Fruit fly (Drosophila melanogaster): ENCODE measurements around the gene mio.

Gene mio

DNA sequence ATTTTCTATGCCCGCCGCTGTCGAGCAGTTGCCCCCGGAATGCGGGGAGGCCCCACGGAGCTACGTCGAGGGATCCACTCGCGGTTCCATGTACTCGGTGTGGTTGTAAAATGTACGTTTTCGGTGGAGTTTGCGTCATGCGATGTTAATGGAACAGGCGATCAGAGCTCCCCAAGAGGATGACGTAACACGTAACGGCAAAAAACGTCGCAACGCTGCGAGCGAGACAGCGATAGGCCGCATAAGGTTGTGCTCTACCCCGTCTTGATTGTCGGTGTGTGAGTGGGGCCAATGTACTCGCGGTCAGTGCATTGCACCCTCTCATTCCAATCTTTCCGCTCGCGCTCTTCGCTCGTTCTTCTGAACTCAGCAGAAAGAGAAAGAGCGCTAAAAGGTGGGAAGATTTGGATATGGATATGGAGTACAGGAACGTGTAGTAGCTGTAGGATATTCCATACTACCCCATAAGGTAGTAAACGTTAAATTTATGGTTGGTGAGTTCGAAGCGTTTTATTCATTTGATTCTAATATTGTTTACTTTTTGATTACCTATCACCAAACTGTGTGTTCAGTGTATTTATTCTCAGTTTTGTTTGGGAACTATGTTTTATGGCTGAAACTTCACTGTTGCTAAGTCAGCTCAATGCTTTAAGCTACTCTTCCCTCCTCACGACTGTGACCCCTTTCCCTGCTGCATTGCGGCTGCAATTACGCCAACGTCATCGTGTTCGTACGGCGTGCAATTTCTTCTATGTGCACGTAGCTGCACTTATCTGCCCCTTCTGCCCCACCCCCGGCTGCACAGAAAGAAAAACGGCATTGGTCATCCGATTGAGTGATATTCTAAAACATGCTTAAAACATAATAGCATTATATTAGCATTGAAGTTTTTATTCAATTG is 16.7 kb upstream of the mio start:
- TF ChIP-seq h (optimal IDR thresholded peaks at IDR 0.05) (no peak), Sin3A (optimal IDR thresholded peaks at IDR 0.05) (no peak), Myc (optimal IDR thresholded peaks at IDR 0.05) (no peak), psq (optimal IDR thresholded peaks at IDR 0.05) (no peak), ttk (optimal IDR thresholded peaks at IDR 0.05) (no peak), insv (optimal IDR thresholded peaks at IDR 0.05) (no peak)

DNA sequence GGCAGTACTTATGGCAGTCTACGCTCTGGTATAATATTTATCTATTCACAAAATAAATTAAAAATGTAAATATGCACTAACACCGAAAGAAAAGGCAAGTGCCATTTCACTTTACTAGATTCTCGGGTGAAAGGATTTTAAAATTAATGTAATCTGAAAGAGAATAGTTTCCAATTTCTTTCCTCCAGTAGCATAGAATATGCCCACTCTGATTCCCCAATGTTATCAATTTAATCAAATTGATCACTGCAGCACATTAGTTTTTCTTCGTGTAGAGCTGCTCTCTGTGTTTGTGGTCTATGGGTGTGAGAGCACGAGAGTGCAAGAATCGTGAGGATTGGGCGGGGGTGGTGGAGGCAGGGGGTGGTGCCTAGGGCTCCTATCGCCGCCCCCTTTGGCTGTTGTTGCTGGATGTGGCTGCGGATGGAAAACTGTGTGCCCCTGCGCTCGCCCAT is 16.0 kb upstream of the mio start:
- TF ChIP-seq Sin3A (optimal IDR thresholded peaks at IDR 0.05) (no peak), ttk (optimal IDR thresholded peaks at IDR 0.05) (no peak), insv (optimal IDR thresholded peaks at IDR 0.05) (no peak), h (optimal IDR thresholded peaks at IDR 0.05) (no peak), Myc (optimal IDR thresholded peaks at IDR 0.05) (no peak), psq (optimal IDR thresholded peaks at IDR 0.05) (no peak)

DNA sequence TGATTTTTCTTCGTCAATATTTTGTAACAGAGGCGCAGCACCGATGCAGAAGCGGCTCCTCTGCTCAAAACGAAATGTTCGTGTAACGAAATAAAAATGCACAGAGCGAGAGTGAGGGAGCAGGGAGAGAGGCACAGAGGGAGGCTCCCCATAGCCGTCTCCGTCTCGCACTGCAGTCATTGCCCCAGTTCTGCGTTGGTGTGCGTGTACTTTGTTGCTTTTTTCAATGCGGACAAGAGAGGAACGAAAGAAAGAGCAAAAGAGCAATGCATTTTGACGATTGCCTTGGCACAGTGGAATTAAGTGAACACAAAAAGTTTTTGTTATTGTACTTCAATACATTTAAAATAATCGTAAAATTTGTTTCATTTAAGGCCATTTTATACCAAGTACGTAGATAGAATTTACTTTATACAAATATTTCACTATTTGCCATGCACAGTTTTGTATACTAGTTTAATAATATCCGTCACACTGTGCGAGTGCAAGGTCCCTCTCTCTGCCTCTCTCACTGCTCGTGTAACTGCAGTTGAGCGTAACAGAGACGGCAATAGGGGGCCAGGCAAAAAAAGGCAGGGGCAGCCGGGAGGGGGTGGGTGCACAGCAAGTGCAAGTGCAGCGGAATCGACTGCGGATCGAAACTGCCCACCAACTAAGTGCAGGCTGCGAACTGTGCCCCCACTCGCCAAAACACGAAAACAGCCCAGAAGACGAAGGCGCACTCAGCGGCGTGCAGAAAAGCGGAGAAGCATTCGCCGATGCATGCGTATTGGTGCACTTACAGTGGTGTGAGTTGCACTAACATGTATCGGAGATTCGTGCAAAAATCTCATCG is 14.9 kb upstream of the mio start:
- TF ChIP-seq psq (optimal IDR thresholded peaks at IDR 0.05) (no peak), Myc (optimal IDR thresholded peaks at IDR 0.05) (no peak), ttk (optimal IDR thresholded peaks at IDR 0.05) (no peak), insv (optimal IDR thresholded peaks at IDR 0.05) (no peak), Sin3A (optimal IDR thresholded peaks at IDR 0.05) (no peak), h (optimal IDR thresholded peaks at IDR 0.05) (no peak)

DNA sequence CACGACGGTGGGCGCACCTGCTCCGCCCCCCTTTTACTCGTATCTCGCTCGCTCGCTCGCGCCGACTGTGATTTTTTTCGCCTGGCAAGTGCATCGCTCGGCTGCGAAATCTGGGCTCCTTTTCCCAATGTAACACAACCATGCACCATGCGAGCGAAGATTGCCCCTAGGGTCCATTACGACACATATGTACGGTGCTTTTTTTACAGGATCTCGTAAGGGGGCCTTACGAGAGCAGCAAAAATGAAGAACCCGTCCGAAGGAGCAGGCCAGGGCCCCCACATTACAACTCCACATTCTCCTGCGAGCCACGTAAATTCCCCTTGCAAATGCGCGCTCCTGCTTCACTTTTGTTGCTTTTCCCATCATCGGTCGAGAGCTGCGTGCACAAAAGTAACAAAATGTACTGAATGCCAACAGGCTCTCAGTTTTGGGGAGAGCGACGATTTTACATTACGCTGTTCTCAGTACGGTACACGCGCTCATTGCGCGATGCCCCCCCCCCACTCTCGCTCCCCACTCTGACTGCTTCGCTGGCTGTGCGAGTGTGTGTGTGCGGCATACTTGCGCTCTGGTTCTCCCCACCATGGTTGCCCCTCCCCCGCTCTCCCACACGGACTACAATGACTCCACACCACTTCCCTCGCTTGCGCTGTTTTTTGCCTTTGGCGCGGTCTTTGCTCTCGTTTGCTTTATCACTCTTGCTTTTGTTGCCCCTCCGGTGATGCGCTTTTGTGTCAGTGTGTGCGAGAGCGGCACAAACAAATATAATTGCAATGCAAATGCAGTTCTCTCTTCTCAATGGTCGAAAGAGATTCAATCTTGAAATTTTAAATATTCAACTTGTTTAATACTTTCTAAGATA is 14.0 kb upstream of the mio start:
- TF ChIP-seq ttk (optimal IDR thresholded peaks at IDR 0.05), result no peak
- no peak for TF ChIP-seq Sin3A (optimal IDR thresholded peaks at IDR 0.05)
- no peak for TF ChIP-seq h (optimal IDR thresholded peaks at IDR 0.05)
- TF ChIP-seq insv (optimal IDR thresholded peaks at IDR 0.05), result no peak

DNA sequence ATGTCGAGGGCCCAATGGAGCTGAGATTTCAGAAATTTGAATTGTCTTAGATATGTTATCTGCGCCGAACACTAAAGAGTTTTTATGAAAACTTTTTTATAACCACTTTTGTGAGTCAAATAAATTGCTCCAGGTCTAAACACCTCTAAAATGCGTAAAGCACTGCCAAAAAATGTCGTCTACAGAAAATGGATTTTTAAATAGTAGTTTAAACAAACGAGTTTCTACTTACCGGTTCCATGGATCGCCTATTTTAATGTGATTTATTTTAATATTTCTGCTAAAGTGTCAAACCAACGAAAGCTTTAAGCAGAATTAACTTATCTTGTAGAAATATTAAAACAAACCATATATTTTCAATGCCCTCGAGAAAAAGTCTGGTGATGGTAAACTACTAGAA is 11.0 kb upstream of the mio start, which contains the start of gene CG31668:
Gene CG31668 (minus strand): TSS at position 101 of the 400 bp plus-strand sequence.
- TF ChIP-seq Myc (optimal IDR thresholded peaks at IDR 0.05), result no peak
- no peak for TF ChIP-seq Sin3A (optimal IDR thresholded peaks at IDR 0.05)
- no peak for TF ChIP-seq h (optimal IDR thresholded peaks at IDR 0.05)
- TF ChIP-seq insv (optimal IDR thresholded peaks at IDR 0.05), result no peak
- no peak for TF ChIP-seq ttk (optimal IDR thresholded peaks at IDR 0.05)
- no peak for TF ChIP-seq psq (optimal IDR thresholded peaks at IDR 0.05)

DNA sequence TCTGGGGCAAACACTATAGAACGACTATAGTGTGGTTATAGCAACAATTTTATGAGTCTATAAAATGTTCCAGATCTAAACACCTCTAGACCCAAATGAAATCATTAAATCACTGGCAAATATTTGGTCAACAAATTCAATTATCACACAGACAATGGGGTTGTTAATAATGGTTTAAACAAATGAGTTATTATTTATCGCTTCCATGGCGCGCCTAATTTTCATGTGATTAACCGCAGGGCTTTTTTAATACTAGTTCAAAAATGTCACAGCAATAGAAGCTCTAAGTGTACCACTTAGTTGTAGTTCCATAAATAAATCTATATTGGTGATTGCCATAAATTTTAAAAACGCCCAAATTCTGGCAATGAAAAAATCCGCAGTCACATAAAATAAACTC is 8.1 kb upstream of the mio start, which contains the start of gene CG33124:
Gene CG33124 (minus strand): TSS at position 101 of the 400 bp plus-strand sequence.
- TF ChIP-seq Myc (optimal IDR thresholded peaks at IDR 0.05) (no peak), h (optimal IDR thresholded peaks at IDR 0.05) (no peak), ttk (optimal IDR thresholded peaks at IDR 0.05) (no peak), insv (optimal IDR thresholded peaks at IDR 0.05) (no peak), psq (optimal IDR thresholded peaks at IDR 0.05) (no peak), Sin3A (optimal IDR thresholded peaks at IDR 0.05) (no peak)

DNA sequence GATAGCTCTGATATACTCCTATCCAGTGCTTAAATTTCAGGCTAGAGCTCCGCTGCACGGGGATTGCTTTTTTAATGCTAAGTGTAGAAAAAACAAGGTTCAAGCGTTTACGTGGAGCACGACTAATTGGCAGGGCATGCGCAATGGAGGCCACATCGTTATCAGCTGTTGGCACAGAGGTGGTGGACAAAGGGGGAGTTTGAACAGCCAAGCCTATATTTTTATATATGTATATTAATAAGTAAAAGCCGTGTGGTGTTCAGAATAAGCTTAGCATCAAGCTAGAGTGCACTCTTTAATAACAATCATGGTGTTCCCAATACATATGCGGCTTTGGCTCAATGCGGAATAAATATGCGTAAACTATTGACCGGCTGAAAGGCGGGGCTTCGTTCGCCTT is 4.6 kb upstream of the mio start, which contains the start of gene CG15385:
Gene CG15385 (minus strand): TSS at position 94 of the 400 bp plus-strand sequence.
- no peak for TF ChIP-seq h (optimal IDR thresholded peaks at IDR 0.05)

DNA sequence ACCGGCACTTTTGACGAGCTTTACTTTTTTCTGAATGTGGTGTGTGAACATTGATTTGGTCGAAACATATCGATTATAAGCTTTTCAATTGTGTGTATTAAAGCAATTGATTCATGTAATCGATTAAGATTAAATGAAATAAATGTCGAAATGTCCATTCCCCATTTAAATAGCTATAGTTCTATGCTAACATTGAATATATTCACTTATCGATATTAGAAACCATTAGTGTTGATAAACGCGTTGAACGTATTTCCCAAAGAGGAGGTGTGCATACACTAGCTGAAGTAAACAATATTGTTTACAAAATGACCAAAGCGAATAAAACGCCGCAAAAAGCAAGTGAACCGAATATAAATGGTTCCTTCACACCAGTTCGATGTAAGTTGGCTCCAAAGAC is 3.1 kb upstream of the mio start, which contains the start of the genes Uch and CG34174:
Gene Uch (minus strand): TSS at position 208 of the 400 bp plus-strand sequence.
Gene CG34174 (plus strand): TSS at position 263 of the 400 bp plus-strand sequence.
- no peak for TF ChIP-seq insv (optimal IDR thresholded peaks at IDR 0.05)
- TF ChIP-seq ttk (optimal IDR thresholded peaks at IDR 0.05), result no peak
- no peak for TF ChIP-seq psq (optimal IDR thresholded peaks at IDR 0.05)
- no peak for TF ChIP-seq h (optimal IDR thresholded peaks at IDR 0.05)
- no peak for TF ChIP-seq Sin3A (optimal IDR thresholded peaks at IDR 0.05)
- TF ChIP-seq Myc (optimal IDR thresholded peaks at IDR 0.05), result no peak

DNA sequence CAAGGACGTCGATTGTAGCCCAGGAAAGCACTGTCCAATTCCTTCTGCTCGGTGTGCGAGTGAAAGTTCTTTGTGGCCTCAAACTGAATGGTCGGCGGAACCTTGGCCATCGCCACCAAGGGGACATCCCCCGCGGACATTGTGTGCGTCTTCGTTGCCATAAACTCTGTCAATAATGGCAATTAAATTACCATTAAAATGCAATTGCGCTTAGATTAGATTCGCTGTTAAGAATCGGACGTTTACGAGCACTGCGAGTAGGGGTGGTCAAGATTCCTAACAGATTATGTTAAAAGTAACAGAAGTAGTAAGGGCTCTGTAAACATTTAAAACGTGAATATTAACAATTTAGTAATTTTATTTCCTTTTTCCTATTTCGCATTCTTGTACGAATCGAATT is 1.0 kb upstream of the mio start, which contains the start of gene daed:
Gene daed (minus strand): TSS at position 247 of the 400 bp plus-strand sequence.
- no peak for TF ChIP-seq ttk (optimal IDR thresholded peaks at IDR 0.05)
- no peak for TF ChIP-seq Myc (optimal IDR thresholded peaks at IDR 0.05)
- TF ChIP-seq psq (optimal IDR thresholded peaks at IDR 0.05), result no peak
- no peak for TF ChIP-seq h (optimal IDR thresholded peaks at IDR 0.05)
- TF ChIP-seq Sin3A (optimal IDR thresholded peaks at IDR 0.05), result no peak
- TF ChIP-seq insv (optimal IDR thresholded peaks at IDR 0.05), result no peak

DNA sequence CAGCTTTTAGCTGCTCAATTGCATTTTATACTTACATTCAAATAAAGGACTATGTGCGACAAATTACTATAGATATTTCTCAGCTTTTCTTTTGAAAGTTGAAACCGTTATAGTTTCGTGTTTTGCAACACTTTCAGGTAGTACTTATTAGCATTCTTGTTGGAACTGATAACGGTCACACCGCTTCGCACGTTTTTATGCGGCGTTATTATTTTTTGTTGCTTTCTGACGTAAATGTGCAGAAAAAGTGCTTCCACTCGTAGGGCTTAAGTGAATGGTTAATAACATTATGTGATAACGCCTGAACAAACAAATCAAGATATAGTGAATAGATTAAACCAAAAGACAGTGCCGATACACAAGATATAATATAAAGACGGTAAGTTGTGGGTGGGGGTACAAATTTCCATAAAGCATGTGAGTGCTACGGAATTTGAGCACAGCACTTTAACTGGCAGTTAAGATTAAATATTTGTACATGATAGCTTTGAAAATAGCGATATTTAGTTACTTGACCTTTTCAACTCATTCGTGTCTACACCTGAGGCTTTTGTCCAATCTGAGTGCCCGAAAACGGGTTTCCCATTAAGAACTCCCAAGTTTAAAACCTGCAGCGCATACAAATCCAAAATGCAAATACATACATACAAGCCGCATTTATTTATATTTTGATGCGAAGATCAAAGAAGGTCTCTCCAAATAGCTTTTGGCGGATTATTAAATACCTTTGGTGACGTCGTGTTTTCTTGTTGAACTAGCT is 3.7 kb downstream of the mio start, which contains the start of gene papi:
Gene papi (plus strand): TSS at position 176 of the 760 bp plus-strand sequence.
- TF ChIP-seq psq (optimal IDR thresholded peaks at IDR 0.05) (no peak), ttk (optimal IDR thresholded peaks at IDR 0.05) (no peak), Myc (optimal IDR thresholded peaks at IDR 0.05) (no peak), insv (optimal IDR thresholded peaks at IDR 0.05) (no peak), Sin3A (optimal IDR thresholded peaks at IDR 0.05) (no peak), h (optimal IDR thresholded peaks at IDR 0.05) (no peak)
